Fruit fly (Drosophila melanogaster): ENCODE results near the gene CBP.

CBP gene

DNA sequence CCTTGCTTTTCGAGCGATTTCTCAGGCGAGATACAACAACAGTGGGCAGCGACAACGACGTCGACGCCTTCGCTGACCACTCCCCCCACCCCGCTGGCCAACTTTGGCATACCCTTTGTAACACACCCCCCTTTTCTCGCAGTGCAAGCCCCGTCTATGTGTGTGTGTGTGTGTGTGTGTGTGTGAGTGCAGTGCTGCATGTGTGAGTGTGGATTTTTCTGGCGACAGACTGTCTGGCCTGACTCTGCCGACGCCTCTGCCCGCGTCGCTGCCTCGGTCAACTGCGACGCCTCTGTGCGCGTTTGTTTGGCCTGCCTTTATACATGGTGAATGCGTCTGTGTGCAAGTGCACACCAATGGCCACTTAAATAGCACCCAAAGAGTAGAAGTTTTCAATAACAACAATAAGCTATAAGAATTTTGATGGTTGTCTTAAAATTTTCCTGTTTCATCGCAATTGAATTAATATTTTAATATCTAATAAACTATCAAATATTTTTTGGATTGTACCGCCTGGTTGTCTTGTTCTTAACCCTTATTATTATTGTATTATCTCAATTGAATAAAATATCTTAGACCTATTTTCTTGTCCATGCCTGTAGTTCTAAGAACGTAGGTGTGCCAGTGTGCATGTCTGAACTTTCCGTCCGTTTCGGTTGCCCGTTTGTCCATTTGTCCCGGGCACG lies 43.1 kb upstream of the CBP start:
- TF ChIP-seq CG12768 (GFP tag; optimal IDR thresholded peaks at IDR 0.05), result peak; percentile 93
- peak; percentile 49 for TF ChIP-seq Mnt (GFP tag; optimal IDR thresholded peaks at IDR 0.05)
- peak; percentile 68 for TF ChIP-seq cic (GFP tag; optimal IDR thresholded peaks at IDR 0.05)
- peak; percentile 54 for TF ChIP-seq CG1620 (GFP tag; optimal IDR thresholded peaks at IDR 0.05)
- peak; percentile 74 for TF ChIP-seq Clk (GFP tag; optimal IDR thresholded peaks at IDR 0.05)
- peak; percentile 78 for TF ChIP-seq Crg-1 (GFP tag; optimal IDR thresholded peaks at IDR 0.05)
- TF ChIP-seq bab1 (GFP tag; optimal IDR thresholded peaks at IDR 0.05), result peak; percentile 93
- TF ChIP-seq CG5204 (GFP tag; optimal IDR thresholded peaks at IDR 0.05), result peak; percentile 69
- TF ChIP-seq CG7101 (tag; optimal IDR thresholded peaks at IDR 0.05), result peak; percentile 94
- no peak for TF ChIP-seq cnc (optimal IDR thresholded peaks at IDR 0.05)
- TF ChIP-seq ovo (GFP tag; optimal IDR thresholded peaks at IDR 0.05), result peak; percentile 71
- no peak for TF ChIP-seq kay (GFP tag; ENCODE audit: borderline replicate concordance)
- peak; percentile 14 for TF ChIP-seq Hr96 (GFP tag; optimal IDR thresholded peaks at IDR 0.05)
- peak; percentile 90 for TF ChIP-seq CG14711 (tag; optimal IDR thresholded peaks at IDR 0.05)
- peak; percentile 86 for TF ChIP-seq CG11617 (GFP tag; optimal IDR thresholded peaks at IDR 0.05)
- TF ChIP-seq CG33017 (tag; optimal IDR thresholded peaks at IDR 0.05), result peak; percentile 92
- TF ChIP-seq toe (GFP tag; optimal IDR thresholded peaks at IDR 0.05), result peak; percentile 72
- peak; percentile 89 for TF ChIP-seq CG7045 (GFP tag; optimal IDR thresholded peaks at IDR 0.05)
- TF ChIP-seq tj (GFP tag; optimal IDR thresholded peaks at IDR 0.05), result peak; percentile 77
- peak; percentile 83 for TF ChIP-seq pad (GFP tag; optimal IDR thresholded peaks at IDR 0.05)

- no peak for TF ChIP-seq CG7045 (GFP tag; optimal IDR thresholded peaks at IDR 0.05)
- no peak for TF ChIP-seq CG14711 (tag; optimal IDR thresholded peaks at IDR 0.05)
- TF ChIP-seq cnc (optimal IDR thresholded peaks at IDR 0.05), result no peak
- no peak for TF ChIP-seq ovo (GFP tag; optimal IDR thresholded peaks at IDR 0.05)
- TF ChIP-seq bab1 (GFP tag; optimal IDR thresholded peaks at IDR 0.05), result no peak
- no peak for TF ChIP-seq toe (GFP tag; optimal IDR thresholded peaks at IDR 0.05)
- TF ChIP-seq tj (GFP tag; optimal IDR thresholded peaks at IDR 0.05), result no peak
Measured at dm6 chrX:7295973-7296372, 41.2 kb upstream of the CBP start.

dm6 chrX:7296721-7297227 lies 40.4 kb upstream of the CBP start:
- TF ChIP-seq kay (GFP tag; ENCODE audit: borderline replicate concordance) (no peak), Hr96 (GFP tag; optimal IDR thresholded peaks at IDR 0.05) (no peak), tj (GFP tag; optimal IDR thresholded peaks at IDR 0.05) (no peak), Mnt (GFP tag; optimal IDR thresholded peaks at IDR 0.05) (no peak), CG11617 (GFP tag; optimal IDR thresholded peaks at IDR 0.05) (no peak)

- TF ChIP-seq pad (GFP tag; optimal IDR thresholded peaks at IDR 0.05) (peak; percentile 83), ovo (GFP tag; optimal IDR thresholded peaks at IDR 0.05) (no peak), tj (GFP tag; optimal IDR thresholded peaks at IDR 0.05) (peak; percentile 97), cnc (optimal IDR thresholded peaks at IDR 0.05) (no peak), CG7101 (tag; optimal IDR thresholded peaks at IDR 0.05) (no peak), CG12768 (GFP tag; optimal IDR thresholded peaks at IDR 0.05) (no peak)
Measured at dm6 chrX:7298323-7298722, 38.8 kb upstream of the CBP start.

DNA sequence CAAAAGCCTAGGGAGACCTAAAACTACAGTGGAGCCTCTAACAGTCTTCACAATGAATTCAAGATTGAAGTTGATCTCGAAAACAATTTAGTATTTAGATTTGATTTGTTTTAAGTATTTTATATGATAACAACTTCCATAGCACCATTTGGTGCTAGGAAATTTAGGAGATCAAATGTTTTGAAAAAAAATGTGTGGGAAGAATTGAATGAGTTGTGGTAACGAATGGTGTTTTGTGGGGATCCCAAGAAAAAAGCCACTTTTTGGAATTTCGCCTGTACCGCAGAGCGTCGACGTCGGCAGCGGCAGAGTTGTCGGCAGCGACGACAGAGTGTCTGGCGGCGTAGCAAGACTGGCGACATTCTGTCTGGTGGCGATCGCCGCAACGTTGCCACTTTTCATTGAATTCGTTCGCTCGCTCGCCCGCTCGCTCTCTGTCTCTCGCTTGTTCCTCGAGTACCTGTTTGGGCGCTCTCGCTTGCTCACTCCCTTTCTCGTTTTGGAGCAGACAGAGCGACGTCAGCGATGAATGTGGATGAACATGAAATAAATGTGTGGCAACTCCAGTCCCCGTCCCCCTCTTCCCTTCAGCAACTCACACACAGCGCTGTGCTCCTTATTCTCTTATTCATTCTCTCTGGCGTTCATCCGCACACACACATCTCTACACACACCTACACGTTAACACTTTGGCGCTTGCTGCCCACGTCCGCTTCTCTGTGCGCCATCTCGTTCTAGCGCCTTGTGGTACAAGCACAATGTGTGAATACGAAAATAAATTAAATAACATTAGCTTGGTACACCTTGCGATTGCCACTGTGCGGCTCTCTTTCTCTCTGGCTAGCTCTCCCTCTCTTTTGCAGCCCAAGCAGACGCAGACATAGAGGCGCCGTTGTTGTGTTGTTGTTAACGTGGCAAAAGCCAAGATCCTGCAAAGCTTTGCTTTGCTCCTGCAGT lies 37.5 kb upstream of the CBP start:
- TF ChIP-seq tj (GFP tag; optimal IDR thresholded peaks at IDR 0.05) (peak; percentile 2), ovo (GFP tag; optimal IDR thresholded peaks at IDR 0.05) (no peak), Clk (GFP tag; optimal IDR thresholded peaks at IDR 0.05) (no peak), kay (GFP tag; ENCODE audit: borderline replicate concordance) (peak; percentile 47), CG14711 (tag; optimal IDR thresholded peaks at IDR 0.05) (peak; percentile 48), CG11617 (GFP tag; optimal IDR thresholded peaks at IDR 0.05) (peak; percentile 40), Hr96 (GFP tag; optimal IDR thresholded peaks at IDR 0.05) (peak; percentile 53), Crg-1 (GFP tag; optimal IDR thresholded peaks at IDR 0.05) (peak; percentile 54), CG7101 (tag; optimal IDR thresholded peaks at IDR 0.05) (peak; percentile 65), CG1620 (GFP tag; optimal IDR thresholded peaks at IDR 0.05) (peak; percentile 58), toe (GFP tag; optimal IDR thresholded peaks at IDR 0.05) (peak; percentile 25), cic (GFP tag; optimal IDR thresholded peaks at IDR 0.05) (peak; percentile 15), bab1 (GFP tag; optimal IDR thresholded peaks at IDR 0.05) (peak; percentile 36), CG33017 (tag; optimal IDR thresholded peaks at IDR 0.05) (peak; percentile 22), CG12768 (GFP tag; optimal IDR thresholded peaks at IDR 0.05) (peak; percentile 30), pad (GFP tag; optimal IDR thresholded peaks at IDR 0.05) (no peak), cnc (optimal IDR thresholded peaks at IDR 0.05) (no peak), CG5204 (GFP tag; optimal IDR thresholded peaks at IDR 0.05) (peak; percentile 50), Mnt (GFP tag; optimal IDR thresholded peaks at IDR 0.05) (peak; percentile 46), CG7045 (GFP tag; optimal IDR thresholded peaks at IDR 0.05) (peak; percentile 3)

- TF ChIP-seq cic (GFP tag; optimal IDR thresholded peaks at IDR 0.05), result no peak
- no peak for TF ChIP-seq cnc (optimal IDR thresholded peaks at IDR 0.05)
- TF ChIP-seq ovo (GFP tag; optimal IDR thresholded peaks at IDR 0.05), result no peak
- TF ChIP-seq CG14711 (tag; optimal IDR thresholded peaks at IDR 0.05), result no peak
- TF ChIP-seq CG33017 (tag; optimal IDR thresholded peaks at IDR 0.05), result no peak
- peak; percentile 4 for TF ChIP-seq pad (GFP tag; optimal IDR thresholded peaks at IDR 0.05)
- no peak for TF ChIP-seq Crg-1 (GFP tag; optimal IDR thresholded peaks at IDR 0.05)
- TF ChIP-seq bab1 (GFP tag; optimal IDR thresholded peaks at IDR 0.05), result no peak
- TF ChIP-seq Clk (GFP tag; optimal IDR thresholded peaks at IDR 0.05), result no peak
- TF ChIP-seq Mnt (GFP tag; optimal IDR thresholded peaks at IDR 0.05), result no peak
- TF ChIP-seq Hr96 (GFP tag; optimal IDR thresholded peaks at IDR 0.05), result peak; percentile 20
- TF ChIP-seq CG12768 (GFP tag; optimal IDR thresholded peaks at IDR 0.05), result no peak
- no peak for TF ChIP-seq CG7045 (GFP tag; optimal IDR thresholded peaks at IDR 0.05)
- TF ChIP-seq CG5204 (GFP tag; optimal IDR thresholded peaks at IDR 0.05), result no peak
- no peak for TF ChIP-seq CG1620 (GFP tag; optimal IDR thresholded peaks at IDR 0.05)
- TF ChIP-seq CG11617 (GFP tag; optimal IDR thresholded peaks at IDR 0.05), result peak; percentile 30
- TF ChIP-seq toe (GFP tag; optimal IDR thresholded peaks at IDR 0.05), result no peak
- no peak for TF ChIP-seq CG7101 (tag; optimal IDR thresholded peaks at IDR 0.05)
- TF ChIP-seq tj (GFP tag; optimal IDR thresholded peaks at IDR 0.05), result no peak
- TF ChIP-seq kay (GFP tag; ENCODE audit: borderline replicate concordance), result peak; percentile 69
Measured at dm6 chrX:7300356-7300721, 36.8 kb upstream of the CBP start.
